Fruit fly (Drosophila melanogaster): ENCODE data around the gene hep.

dm6 chrX:13131063-13131773 lies 41.0 kb upstream of the hep start:
- TF ChIP-seq h (GFP tag; optimal IDR thresholded peaks at IDR 0.05) = peak; percentile 99
- TF ChIP-seq sage (GFP tag; optimal IDR thresholded peaks at IDR 0.05) = peak; percentile 97
- peak; percentile 98 for TF ChIP-seq Rel (GFP tag; optimal IDR thresholded peaks at IDR 0.05)
- TF ChIP-seq Rel (tag; optimal IDR thresholded peaks at IDR 0.05) = peak; percentile 94
- peak; percentile 98 for TF ChIP-seq woc (GFP tag; optimal IDR thresholded peaks at IDR 0.05)
- peak; percentile 10 for TF ChIP-seq Dfd (GFP tag; optimal IDR thresholded peaks at IDR 0.05)
- TF ChIP-seq jim (GFP tag; optimal IDR thresholded peaks at IDR 0.05) = peak; percentile 95
- TF ChIP-seq Sp1 (GFP tag; optimal IDR thresholded peaks at IDR 0.05) = peak; percentile 98
- peak; percentile 99 for TF ChIP-seq br (GFP tag; optimal IDR thresholded peaks at IDR 0.05)
- no peak for TF ChIP-seq pan (optimal IDR thresholded peaks at IDR 0.05)
- TF ChIP-seq Dif (GFP tag; optimal IDR thresholded peaks at IDR 0.05; ENCODE audit: partially characterized antibody) = peak; percentile 96
- no peak for TF ChIP-seq Hr78 (GFP tag; optimal IDR thresholded peaks at IDR 0.05)
- peak; percentile 98 for TF ChIP-seq HLH106 (tag; optimal IDR thresholded peaks at IDR 0.05)

Data from whole organism, wandering third instar larva.